Worm (Caenorhabditis elegans): ENCODE data around the gene T12B3.3.
A peak's percentile ranks its signal among the peaks of the same experiment; 100 is the strongest.

T12B3.3 gene

DNA sequence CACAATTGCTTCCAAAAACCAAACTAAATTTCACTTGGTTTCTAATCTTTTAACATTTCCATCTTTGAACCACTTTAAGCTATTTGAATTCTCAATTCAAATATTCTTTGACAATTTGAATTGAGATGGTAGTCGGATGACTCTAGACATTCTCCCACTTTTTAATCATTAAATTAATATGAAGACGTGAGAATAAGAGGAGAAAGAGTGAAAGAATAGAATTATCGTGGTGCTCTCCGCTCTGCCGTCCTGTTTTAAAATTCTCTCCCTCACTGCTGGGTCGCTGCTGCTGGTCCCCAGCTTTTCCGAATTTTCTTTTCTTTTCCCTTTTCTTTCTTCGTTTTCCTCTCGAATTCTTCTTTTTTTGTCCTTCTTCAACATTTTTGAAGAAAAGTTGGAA is 28.5 kb downstream of the T12B3.3 start:
- TF ChIP-seq nhr-67 (tag; optimal IDR thresholded peaks at IDR 0.05), result no peak
- no peak for TF ChIP-seq nfya-1 (tag; optimal IDR thresholded peaks at IDR 0.05; ENCODE audit: insufficient read depth)
- no peak for TF ChIP-seq nhr-28 (tag; optimal IDR thresholded peaks at IDR 0.05)
- TF ChIP-seq skn-1 (tag; optimal IDR thresholded peaks at IDR 0.05), result no peak
- TF ChIP-seq elt-2 (tag; optimal IDR thresholded peaks at IDR 0.05), result no peak
- no peak for TF ChIP-seq ama-1 (optimal IDR thresholded peaks at IDR 0.05)
- TF ChIP-seq tbx-2 (tag; optimal IDR thresholded peaks at IDR 0.05), result no peak
- TF ChIP-seq unc-62 (GFP tag; optimal IDR thresholded peaks at IDR 0.05), result no peak
- no peak for TF ChIP-seq mdl-1 (tag; optimal IDR thresholded peaks at IDR 0.05)
- TF ChIP-seq eor-1 (tag; optimal IDR thresholded peaks at IDR 0.05), result no peak
- TF ChIP-seq egl-27 (tag; optimal IDR thresholded peaks at IDR 0.05), result no peak
- no peak for TF ChIP-seq jun-1 (tag; optimal IDR thresholded peaks at IDR 0.05)
- no peak for TF ChIP-seq pha-4 (tag; optimal IDR thresholded peaks at IDR 0.05)
- TF ChIP-seq elt-3 (tag; optimal IDR thresholded peaks at IDR 0.05), result no peak

DNA sequence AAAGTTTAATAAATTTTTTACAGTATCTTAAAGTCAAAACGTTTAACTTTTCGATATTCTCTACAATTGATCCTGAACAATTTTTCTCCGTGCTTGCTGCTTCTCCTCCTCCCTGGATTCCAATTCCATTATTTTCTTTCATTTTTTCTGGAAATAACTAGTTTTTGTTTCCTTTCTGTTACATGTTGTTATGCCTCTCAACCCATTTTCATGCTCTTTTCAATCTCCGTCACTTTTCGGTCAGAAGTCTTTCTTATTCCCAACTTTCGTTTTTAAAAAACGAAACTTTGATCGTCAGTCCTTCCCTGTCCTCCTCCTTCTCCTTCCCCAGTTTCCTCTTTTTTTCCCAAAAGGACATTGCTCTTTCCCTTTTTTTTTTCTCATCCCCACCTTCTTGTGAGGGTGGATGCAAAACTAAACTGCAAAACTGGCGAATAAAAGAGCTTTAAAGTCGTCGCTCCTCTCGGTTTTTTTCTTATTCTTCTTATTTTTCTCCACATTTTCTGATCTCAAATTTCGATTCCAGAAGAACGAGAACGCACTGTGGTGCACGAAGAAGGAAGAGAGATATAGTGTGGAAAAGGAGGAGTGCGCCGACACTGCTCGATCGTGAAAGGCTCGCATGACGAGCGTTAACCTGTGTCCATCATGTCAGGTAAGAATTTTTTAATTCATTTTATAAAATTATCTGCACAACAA is 30.1 kb downstream of the T12B3.3 start, which contains the start of the genes C48A7.16 and egl-19:
C48A7.16 (plus strand) TSS at position 544 of the 699 bp plus-strand sequence.
egl-19 (plus strand) TSS at position 649 of the 699 bp plus-strand sequence.
- TF ChIP-seq lin-15B (tag; optimal IDR thresholded peaks at IDR 0.05), result no peak
- no peak for TF ChIP-seq ceh-9 (tag; optimal IDR thresholded peaks at IDR 0.05)
- no peak for TF ChIP-seq nhr-76 (tag; optimal IDR thresholded peaks at IDR 0.05)
- TF ChIP-seq nfya-1 (tag; optimal IDR thresholded peaks at IDR 0.05; ENCODE audit: insufficient read depth), result no peak
- no peak for TF ChIP-seq fkh-10 (GFP tag; optimal IDR thresholded peaks at IDR 0.05)
- no peak for TF ChIP-seq ama-1 (optimal IDR thresholded peaks at IDR 0.05)
- no peak for TF ChIP-seq nhr-237 (tag; optimal IDR thresholded peaks at IDR 0.05)
- TF ChIP-seq nhr-77 (tag; optimal IDR thresholded peaks at IDR 0.05), result no peak
- no peak for TF ChIP-seq zag-1 (tag; optimal IDR thresholded peaks at IDR 0.05)
- no peak for TF ChIP-seq ZK546.5 (tag; optimal IDR thresholded peaks at IDR 0.05)
- TF ChIP-seq egl-5 (tag; optimal IDR thresholded peaks at IDR 0.05), result no peak
- TF ChIP-seq ztf-4 (tag; optimal IDR thresholded peaks at IDR 0.05), result no peak
- TF ChIP-seq elt-3 (tag; optimal IDR thresholded peaks at IDR 0.05), result no peak
- TF ChIP-seq elt-1 (tag; optimal IDR thresholded peaks at IDR 0.05), result no peak
- TF ChIP-seq pha-4 (tag; optimal IDR thresholded peaks at IDR 0.05), result no peak

DNA sequence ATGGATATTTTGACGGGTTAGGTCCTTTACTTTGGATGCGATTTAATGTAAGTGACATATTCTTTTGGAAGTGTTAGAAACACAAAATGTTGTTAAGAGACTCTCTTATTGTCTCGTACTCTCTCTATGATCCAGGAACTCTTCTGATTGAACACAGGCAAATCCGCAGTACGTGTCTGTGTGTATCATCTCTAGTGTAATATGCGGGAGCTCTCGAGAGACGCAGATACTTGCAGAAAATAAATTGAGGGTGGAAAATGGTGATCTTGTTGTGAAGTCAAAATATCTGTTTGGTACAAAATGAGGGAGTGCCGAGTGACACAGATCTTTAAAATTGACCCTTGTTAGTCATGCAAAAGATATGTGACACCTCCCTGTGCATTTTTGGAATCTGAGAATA is 31.7 kb downstream of the T12B3.3 start:
- no peak for TF ChIP-seq lin-39 (tag; optimal IDR thresholded peaks at IDR 0.05)
- TF ChIP-seq daf-12 (tag; optimal IDR thresholded peaks at IDR 0.05), result no peak
- TF ChIP-seq unc-62 (GFP tag; optimal IDR thresholded peaks at IDR 0.05), result no peak
- TF ChIP-seq fkh-2 (tag; optimal IDR thresholded peaks at IDR 0.05), result no peak
- TF ChIP-seq mml-1 (tag; optimal IDR thresholded peaks at IDR 0.05), result no peak
- no peak for TF ChIP-seq nhr-11 (tag; optimal IDR thresholded peaks at IDR 0.05)
- TF ChIP-seq ceh-28 (tag; optimal IDR thresholded peaks at IDR 0.05), result no peak
- no peak for TF ChIP-seq nhr-237 (tag; optimal IDR thresholded peaks at IDR 0.05)
- no peak for TF ChIP-seq ceh-16 (tag; optimal IDR thresholded peaks at IDR 0.05)
- TF ChIP-seq sea-2 (GFP tag; optimal IDR thresholded peaks at IDR 0.05), result no peak
- no peak for TF ChIP-seq zag-1 (tag; optimal IDR thresholded peaks at IDR 0.05)
- no peak for TF ChIP-seq ztf-4 (tag; optimal IDR thresholded peaks at IDR 0.05)
- TF ChIP-seq R02D3.7 (tag; optimal IDR thresholded peaks at IDR 0.05), result no peak

DNA sequence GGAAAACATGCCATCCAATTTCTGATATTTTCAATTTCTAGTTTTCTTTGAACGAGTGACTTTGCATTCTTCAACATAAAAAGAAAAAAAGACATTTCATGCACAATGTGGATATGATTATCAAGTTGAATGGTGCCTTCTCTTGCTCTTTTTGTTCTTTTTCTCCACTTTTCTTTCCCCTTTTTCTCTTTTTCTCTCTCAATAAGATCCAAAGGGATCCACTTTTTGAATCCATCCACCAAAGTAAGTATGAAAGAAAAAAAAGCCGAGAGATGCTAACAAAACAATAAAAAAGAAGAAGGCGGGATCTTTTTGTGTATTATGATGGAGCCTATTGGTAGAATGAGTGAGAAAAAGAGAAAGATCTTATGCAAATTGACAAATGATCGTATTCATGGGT is 32.4 kb downstream of the T12B3.3 start:
- TF ChIP-seq nhr-237 (tag; optimal IDR thresholded peaks at IDR 0.05) (no peak), fkh-10 (GFP tag; optimal IDR thresholded peaks at IDR 0.05) (peak; percentile 82), pqm-1 (tag; optimal IDR thresholded peaks at IDR 0.05) (no peak)

DNA sequence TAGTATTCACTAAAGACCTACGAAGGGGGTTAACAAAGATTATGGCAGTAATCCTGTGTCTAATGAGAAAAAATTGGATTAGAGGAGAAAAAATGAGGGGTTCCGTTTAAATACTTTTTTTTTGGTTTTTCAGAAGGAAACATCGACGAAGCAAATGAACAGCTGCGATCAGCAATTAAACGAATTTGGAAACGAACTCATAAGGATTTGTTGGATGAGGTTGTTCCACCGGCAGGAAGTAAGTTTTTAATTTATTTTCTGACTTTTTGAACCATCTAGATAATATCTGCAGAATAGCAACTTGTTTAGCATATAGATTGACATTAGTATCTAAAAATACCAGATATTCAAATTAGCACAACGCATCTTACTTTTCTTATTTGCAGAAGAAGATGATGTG is 38.6 kb downstream of the T12B3.3 start:
- no peak for TF ChIP-seq nfya-1 (tag; optimal IDR thresholded peaks at IDR 0.05; ENCODE audit: insufficient read depth)
- TF ChIP-seq eor-1 (tag; optimal IDR thresholded peaks at IDR 0.05), result no peak
- no peak for TF ChIP-seq ceh-82 (tag; optimal IDR thresholded peaks at IDR 0.05)
- TF ChIP-seq fkh-2 (tag; optimal IDR thresholded peaks at IDR 0.05), result no peak

Data from whole organism, L3 larva.